Fruit fly (Drosophila melanogaster): ENCODE data around the gene CG4653.

The CG4653 gene

DNA sequence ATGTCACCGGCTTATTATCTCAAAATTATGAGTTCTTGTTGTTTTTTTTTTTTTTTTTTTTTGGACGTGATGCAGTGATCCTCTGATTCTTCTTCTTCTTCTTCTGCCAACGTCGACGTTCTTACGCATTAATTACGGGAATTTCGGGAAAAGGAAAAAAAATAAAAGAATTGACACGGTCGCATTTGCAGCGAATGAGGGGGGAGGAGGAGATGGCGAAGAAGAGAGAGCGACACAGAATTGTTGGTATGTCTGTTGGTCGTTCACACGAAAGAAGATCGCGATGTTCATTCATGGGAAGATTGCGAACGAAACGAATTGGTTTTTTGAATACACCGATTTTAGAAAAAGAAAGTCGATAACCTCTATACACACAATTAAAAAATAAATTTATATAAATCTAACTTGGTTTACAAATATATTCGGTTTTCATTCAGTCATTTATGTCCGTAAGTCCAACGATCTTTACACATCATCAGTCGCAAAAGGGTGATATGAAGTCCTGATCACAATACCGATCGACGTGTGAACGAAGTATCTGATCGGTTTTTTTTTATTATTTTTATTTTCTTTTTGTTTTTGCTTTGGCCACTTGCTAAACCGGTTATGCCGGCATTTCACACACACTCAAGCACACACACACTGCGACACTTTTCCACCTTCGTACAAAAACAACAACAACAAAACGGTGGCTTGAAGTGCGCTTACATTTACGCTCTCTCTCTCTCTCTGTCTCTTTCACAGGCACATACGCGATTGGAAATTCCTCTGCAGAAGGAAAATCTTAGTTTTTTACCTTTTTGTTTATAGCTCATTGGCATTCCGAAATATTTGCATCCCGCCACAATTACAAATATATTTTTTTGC lies 47.1 kb downstream of the CG4653 start:
- peak; percentile 82 for TF ChIP-seq noc (tag; optimal IDR thresholded peaks at IDR 0.05)

DNA sequence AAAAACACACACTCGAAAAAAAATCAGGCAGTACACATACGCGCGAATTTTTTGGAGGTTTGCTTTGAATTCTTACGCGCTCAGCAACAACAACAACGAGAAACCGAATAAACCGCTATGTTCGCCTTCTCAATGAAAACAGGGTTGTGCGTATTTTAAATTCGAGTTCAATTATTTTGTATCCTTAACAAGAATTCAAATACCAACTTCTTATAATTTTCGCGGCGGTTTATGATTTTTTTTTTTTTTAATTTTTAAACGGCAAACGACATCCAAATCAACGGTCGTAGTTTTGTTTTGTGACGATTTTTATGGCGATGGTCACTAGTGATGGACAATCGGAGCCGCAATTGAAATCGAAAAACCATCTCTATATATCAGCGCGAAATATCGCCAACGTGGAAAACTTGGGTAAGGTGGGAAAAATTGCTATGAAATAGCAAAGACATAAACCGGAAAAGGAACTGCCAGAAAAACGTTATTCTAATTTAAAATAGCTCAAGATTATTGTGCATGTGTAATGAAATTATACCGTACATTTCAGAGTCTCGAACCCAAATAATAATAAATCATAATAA lies 47.8 kb downstream of the CG4653 start, which contains the start of gene goe:
Gene goe (minus strand): TSS at position 332 of the 578 bp plus-strand sequence.
- peak; percentile 56 for TF ChIP-seq noc (tag; optimal IDR thresholded peaks at IDR 0.05)

dm6 chrX:16753066-16753465 lies 49.2 kb downstream of the CG4653 start:
- TF ChIP-seq noc (tag; optimal IDR thresholded peaks at IDR 0.05), result no peak

All from whole organism, larva.